Fruit fly (Drosophila melanogaster): ENCODE data around the gene Rap1.

- TF ChIP-seq ttk (optimal IDR thresholded peaks at IDR 0.05) (no peak), psq (optimal IDR thresholded peaks at IDR 0.05) (no peak), Myc (optimal IDR thresholded peaks at IDR 0.05) (no peak)
Measured at dm6 chr3L:1817405-1817804, 44.6 kb downstream of the Rap1 start.
